Worm (Caenorhabditis elegans) whole organism, early embryonic: ENCODE measurements around the gene C08B6.18.

Experiments used
- B0310.2 ChIP-seq: sonication (generic microtip); optimal IDR thresholded peaks from 2 replicates; lab custom pipeline; 2016; ENCODE audit warnings: mild to moderate bottlenecking, missing genetic modification characterization, missing compliant biosample characterization
- F13C5.2 ChIP-seq: sonication (generic microtip); optimal IDR thresholded peaks from 2 replicates; lab custom pipeline; 2017; ENCODE audit warnings: mild to moderate bottlenecking, missing genetic modification characterization, inconsistent platforms, missing compliant biosample characterization
- aly-1 ChIP-seq: sonication (generic microtip); optimal IDR thresholded peaks from 2 replicates; lab custom pipeline; 2016; ENCODE audit warnings: missing genetic modification characterization, missing compliant biosample characterization
- ama-1 ChIP-seq: fragments of 150-350 bp; optimal IDR thresholded peaks from 2 replicates; lab custom pipeline; 2014
- ceh-36 ChIP-seq: sonication (generic microtip); optimal IDR thresholded peaks from 2 replicates; lab custom pipeline; 2016; ENCODE audit warnings: missing genetic modification characterization, inconsistent platforms, missing compliant biosample characterization
- ets-7 ChIP-seq: sonication (generic microtip); optimal IDR thresholded peaks from 2 replicates; lab custom pipeline; 2016; ENCODE audit warnings: missing genotype, missing genetic modification characterization, missing compliant biosample characterization
- flt-1 ChIP-seq: fragments of 200-800 bp; sonication (Bioruptor generic); IDR thresholded peaks from 2 replicates; pipeline ENCODE4 v1.3.6; 2022; ENCODE audit warnings: missing genetic modification characterization, missing compliant biosample characterization
- hmbx-1 ChIP-seq: sonication (generic microtip); optimal IDR thresholded peaks from 2 replicates; lab custom pipeline; 2016; ENCODE audit warnings: mild to moderate bottlenecking, missing genetic modification characterization, missing compliant biosample characterization
- pes-1 ChIP-seq: fragments of 200-800 bp; sonication (Bioruptor generic); IDR thresholded peaks from 2 replicates; pipeline ENCODE4 v1.3.6; 2022; ENCODE audit warnings: missing genetic modification reagents, missing genetic modification characterization, missing compliant biosample characterization
- scrt-1 ChIP-seq: fragments of 200-800 bp; sonication (Bioruptor generic); IDR thresholded peaks from 2 replicates; pipeline ENCODE4 v1.3.6; 2022; ENCODE audit warnings: missing genetic modification characterization, missing compliant biosample characterization
- sea-1 ChIP-seq: fragments of 200-800 bp; sonication (Bioruptor generic); conservative IDR thresholded peaks from 2 replicates; pipeline ENCODE4 v1.3.6; 2022; ENCODE audit warnings: missing genetic modification characterization, missing compliant biosample characterization
- tbx-37 ChIP-seq: fragments of 200-800 bp; sonication (Bioruptor generic); conservative IDR thresholded peaks from 2 replicates; pipeline ENCODE4 v1.3.6; 2022; ENCODE audit warnings: missing genetic modification reagents, missing genetic modification characterization, missing compliant biosample characterization

- TF ChIP-seq ama-1 (lab: Kevin White, UChicago) = no peak
- no peak for TF ChIP-seq flt-1 (GFP tag; lab: Robert Waterston, UW)
- no peak for TF ChIP-seq hmbx-1 (tag; lab: Kevin White, UChicago)
- no peak for TF ChIP-seq B0310.2
- no peak for TF ChIP-seq tbx-37 (GFP tag; lab: Robert Waterston, UW)
- TF ChIP-seq F13C5.2 (tag; lab: Kevin White, UChicago) = no peak
- no peak for TF ChIP-seq ets-7 (tag; lab: Kevin White, UChicago)
- TF ChIP-seq pes-1 (GFP tag; lab: Robert Waterston, UW) = no peak
- no peak for TF ChIP-seq sea-1 (GFP tag; lab: Robert Waterston, UW)
- no peak for TF ChIP-seq aly-1 (tag; lab: Kevin White, UChicago)
- TF ChIP-seq scrt-1 (GFP tag; lab: Robert Waterston, UW) = no peak
- TF ChIP-seq ceh-36 (tag; lab: Kevin White, UChicago) = no peak
These were observed 19.6 kb downstream of the C08B6.18 start, which contains the start of gene cht-5 for ce11 chrV:10114329-10114728.
